Worm (Caenorhabditis elegans) whole organism, mixed stage, embryonic: Measurements from ENCODE around the gene C50B6.9.

ENCODE experiments used
- M03D4.4 ChIP-seq: sonication (generic microtip); optimal IDR thresholded peaks from 2 replicates; lab custom pipeline; 2017; ENCODE audit warnings: mild to moderate bottlenecking, missing genetic modification characterization, missing compliant biosample characterization
- blmp-1 ChIP-seq: fragments of 150-350 bp; optimal IDR thresholded peaks from 2 replicates; lab custom pipeline; 2014; ENCODE audit warnings: missing biosample characterization, missing genetic modification characterization
- ceh-39 ChIP-seq: fragments of 150-350 bp; optimal IDR thresholded peaks from 2 replicates; lab custom pipeline; 2014; ENCODE audit warnings: missing biosample characterization, missing genetic modification characterization
- ceh-43 ChIP-seq: fragments of 200-800 bp; sonication (Bioruptor generic); optimal IDR thresholded peaks from 2 replicates; lab custom pipeline; 2018; ENCODE audit warnings: mild to moderate bottlenecking, missing genetic modification characterization, moderate library complexity, missing compliant biosample characterization
- ceh-83 ChIP-seq: fragments of 200-800 bp; sonication (Bioruptor generic); optimal IDR thresholded peaks from 2 replicates; lab custom pipeline; 2018; ENCODE audit warnings: mild to moderate bottlenecking, missing genetic modification characterization, missing compliant biosample characterization
- ces-1 ChIP-seq: fragments of 150-350 bp; optimal IDR thresholded peaks from 2 replicates; lab custom pipeline; 2014; ENCODE audit warnings: missing biosample characterization, missing genetic modification reagents, missing genetic modification characterization
- cnd-1 ChIP-seq: fragments of 200-800 bp; sonication (Bioruptor generic); optimal IDR thresholded peaks from 2 replicates; lab custom pipeline; 2018; ENCODE audit warnings: mild to moderate bottlenecking, missing genetic modification characterization, missing compliant biosample characterization
- drap-1 ChIP-seq: fragments of 200-800 bp; sonication (Bioruptor generic); optimal IDR thresholded peaks from 3 replicates; lab custom pipeline; 2018; ENCODE audit warnings: mild to moderate bottlenecking, missing genetic modification characterization, missing compliant biosample characterization
- elt-1 ChIP-seq: sonication (generic microtip); optimal IDR thresholded peaks from 2 replicates; lab custom pipeline; 2017; ENCODE audit warnings: missing genetic modification characterization, mild to moderate bottlenecking, missing compliant biosample characterization, antibody characterized with exemption, moderate library complexity, borderline replicate concordance; ENCODE audit not compliant: insufficient read depth
- elt-3 ChIP-seq: fragments of 150-350 bp; optimal IDR thresholded peaks from 2 replicates; lab custom pipeline; 2014; ENCODE audit warnings: missing biosample characterization, missing genetic modification characterization
- ham-2 ChIP-seq: fragments of 200-800 bp; sonication (Bioruptor generic); optimal IDR thresholded peaks from 2 replicates; lab custom pipeline; 2018; ENCODE audit warnings: mild to moderate bottlenecking, missing genetic modification characterization, missing compliant biosample characterization
- hlh-1 ChIP-seq: fragments of 150-350 bp; optimal IDR thresholded peaks from 2 replicates; lab custom pipeline; 2014; ENCODE audit warnings: missing biosample characterization, missing genetic modification reagents, missing genetic modification characterization
- lin-32 ChIP-seq: fragments of 200-800 bp; sonication (Bioruptor generic); optimal IDR thresholded peaks from 2 replicates; lab custom pipeline; 2018; ENCODE audit warnings: mild to moderate bottlenecking, missing genetic modification characterization, missing compliant biosample characterization
- lsy-2 ChIP-seq: fragments of 150-350 bp; optimal IDR thresholded peaks from 2 replicates; lab custom pipeline; 2014; ENCODE audit warnings: missing biosample characterization, missing genetic modification characterization
- mab-5 ChIP-seq: fragments of 150-350 bp; optimal IDR thresholded peaks from 2 replicates; lab custom pipeline; 2014; ENCODE audit warnings: missing biosample characterization, missing genetic modification characterization
- mep-1 ChIP-seq: fragments of 150-350 bp; optimal IDR thresholded peaks from 2 replicates; lab custom pipeline; 2017; ENCODE audit warnings: missing biosample characterization, missing genetic modification reagents, missing genetic modification characterization, inconsistent platforms
- nhr-12 ChIP-seq: fragments of 150-350 bp; optimal IDR thresholded peaks from 2 replicates; lab custom pipeline; 2014; ENCODE audit warnings: missing biosample characterization, missing genetic modification characterization
- nhr-237 ChIP-seq: fragments of 150-350 bp; optimal IDR thresholded peaks from 2 replicates; lab custom pipeline; 2014; ENCODE audit warnings: missing biosample characterization, missing genetic modification characterization
- nhr-28 ChIP-seq: fragments of 150-350 bp; optimal IDR thresholded peaks from 2 replicates; lab custom pipeline; 2014; ENCODE audit warnings: missing biosample characterization, missing genetic modification characterization
- nhr-76 ChIP-seq: sonication (generic microtip); optimal IDR thresholded peaks from 2 replicates; lab custom pipeline; 2017; ENCODE audit warnings: missing biosample characterization, missing genetic modification characterization
- pha-4 ChIP-seq: fragments of 150-350 bp; optimal IDR thresholded peaks from 2 replicates; lab custom pipeline; 2018; ENCODE audit warnings: missing biosample characterization, missing genetic modification reagents, missing genetic modification characterization
- sem-2 ChIP-seq: fragments of 200-800 bp; sonication (Bioruptor generic); optimal IDR thresholded peaks from 2 replicates; lab custom pipeline; 2018; ENCODE audit warnings: mild to moderate bottlenecking, missing genetic modification characterization, missing compliant biosample characterization
- snpc-4 ChIP-seq: fragments of 150-350 bp; optimal IDR thresholded peaks from 2 replicates; lab custom pipeline; 2014; ENCODE audit warnings: missing biosample characterization, missing genetic modification characterization
- sptf-1 ChIP-seq: sonication (generic microtip); optimal IDR thresholded peaks from 2 replicates; lab custom pipeline; 2017; ENCODE audit warnings: mild to moderate bottlenecking, missing genetic modification characterization, moderate library complexity, missing compliant biosample characterization
- tbx-8 ChIP-seq: fragments of 200-800 bp; sonication (Bioruptor generic); optimal IDR thresholded peaks from 2 replicates; lab custom pipeline; 2018; ENCODE audit warnings: mild to moderate bottlenecking, missing genetic modification characterization, moderate library complexity, missing compliant biosample characterization
- unc-120 ChIP-seq: sonication (generic microtip); optimal IDR thresholded peaks from 2 replicates; lab custom pipeline; 2017; ENCODE audit warnings: missing genetic modification characterization, missing compliant biosample characterization; ENCODE audit not compliant: poor library complexity, severe bottlenecking
- unc-39 ChIP-seq: fragments of 150-350 bp; optimal IDR thresholded peaks from 2 replicates; lab custom pipeline; 2014; ENCODE audit warnings: missing biosample characterization, missing genetic modification characterization
- unc-62 ChIP-seq: fragments of 150-350 bp; optimal IDR thresholded peaks from 2 replicates; lab custom pipeline; 2014; ENCODE audit warnings: missing biosample characterization, missing genetic modification reagents, missing genetic modification characterization
- zip-8 ChIP-seq: fragments of 150-350 bp; optimal IDR thresholded peaks from 2 replicates; lab custom pipeline; 2014; ENCODE audit warnings: missing biosample characterization, missing genetic modification characterization
- ztf-11 ChIP-seq: fragments of 150-350 bp; optimal IDR thresholded peaks from 2 replicates; lab custom pipeline; 2014; ENCODE audit warnings: missing biosample characterization, missing genetic modification characterization

The C50B6.9 gene

DNA sequence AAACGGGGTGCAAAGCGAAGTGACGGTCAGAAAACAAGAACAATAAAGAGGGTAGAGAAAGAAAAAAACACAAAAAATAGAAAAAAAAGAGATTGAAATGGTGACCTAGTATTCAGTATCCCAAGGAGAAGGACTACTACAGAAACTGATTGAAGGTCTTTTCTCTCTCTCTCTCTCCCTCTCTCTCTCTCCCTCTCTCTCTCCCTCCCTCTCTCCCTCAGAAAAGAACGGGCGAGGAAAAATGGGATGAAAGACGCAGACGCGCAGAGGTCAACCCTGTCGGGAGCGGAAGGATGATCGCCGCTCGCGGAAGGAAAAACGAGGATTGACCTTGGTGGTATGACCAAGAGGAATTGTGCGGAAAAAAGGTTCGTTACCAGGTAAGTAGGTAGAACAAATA is 38.4 kb downstream of the C50B6.9 start:
- TF ChIP-seq ham-2 (GFP tag; lab: Kevin White, UChicago) (no peak), unc-120 (tag; lab: Kevin White, UChicago) (peak; percentile 43)
- TF ChIP-seq, all 35 proteins: peak for 1

DNA sequence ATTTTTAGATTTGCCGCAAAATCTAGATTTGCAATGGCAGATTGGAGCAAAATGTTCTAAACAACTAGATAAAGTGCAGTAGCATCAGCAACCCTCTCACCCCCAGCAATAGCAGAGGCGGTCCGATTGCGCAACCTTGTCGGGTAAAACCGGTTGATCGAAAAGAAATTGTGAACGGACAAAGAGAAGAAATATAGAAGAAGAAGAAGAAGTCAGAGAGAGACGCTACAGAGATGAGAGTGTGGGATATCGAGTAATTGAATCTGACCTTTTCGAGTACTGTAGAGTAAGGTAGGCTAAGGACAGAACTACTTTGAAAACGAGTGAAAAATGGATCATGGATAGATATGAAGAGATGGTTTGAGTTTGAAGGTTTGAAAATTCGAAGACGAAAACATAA is 39.7 kb downstream of the C50B6.9 start:
- TF ChIP-seq zip-8 = peak; percentile 62
- no peak for TF ChIP-seq nhr-237 (tag; lab: Kevin White, UChicago)

DNA sequence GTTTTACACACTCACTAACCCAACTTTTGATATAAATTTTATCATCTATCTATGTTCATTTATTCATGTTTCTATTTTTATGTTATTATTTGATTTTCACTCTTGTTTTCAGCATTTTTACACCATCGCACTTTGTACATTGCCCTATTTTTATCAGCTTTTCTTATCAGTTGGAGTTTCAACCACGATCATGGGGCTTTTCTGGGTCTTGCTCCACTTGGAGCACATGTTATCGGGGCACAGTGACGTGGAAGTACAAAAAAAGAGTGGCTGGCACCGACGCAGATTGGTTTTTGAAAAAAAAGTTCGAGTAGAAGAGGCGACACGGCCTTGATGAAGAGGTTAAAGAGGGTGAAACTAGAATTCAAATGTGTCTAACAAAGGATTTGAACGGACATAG is 41.0 kb downstream of the C50B6.9 start:
- TF ChIP-seq elt-1 (tag; lab: Kevin White, UChicago) (no peak), sem-2 (GFP tag; lab: Kevin White, UChicago) (no peak), nhr-76 (no peak)

DNA sequence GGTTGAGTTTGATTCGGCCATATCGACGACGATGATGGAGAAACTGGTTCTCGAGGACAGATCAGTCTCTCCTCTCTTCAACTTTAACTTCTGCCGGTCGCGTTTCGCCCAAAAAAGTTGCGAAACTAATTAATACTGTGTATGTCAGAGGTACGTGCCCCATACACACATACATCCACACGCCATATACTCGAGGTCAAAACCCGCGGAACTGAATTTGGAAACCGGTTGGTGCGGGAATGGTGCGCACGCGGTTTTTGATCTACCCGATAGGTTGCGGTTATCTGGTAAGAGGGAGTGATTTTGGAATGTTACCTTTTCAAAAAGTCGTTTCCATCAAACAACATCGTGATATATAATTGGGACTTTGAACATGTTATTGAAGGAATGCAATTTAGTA is 44.0 kb downstream of the C50B6.9 start, which contains the start of gene ifbp-1:
Gene ifbp-1 (minus strand): TSS at position 85 of the 400 bp plus-strand sequence.
- TF ChIP-seq unc-39 (tag; lab: Kevin White, UChicago) (no peak), M03D4.4 (tag; lab: Kevin White, UChicago) (no peak), drap-1 (GFP tag; lab: Kevin White, UChicago) (no peak), nhr-28 (tag; lab: Kevin White, UChicago) (no peak), pha-4 (tag; lab: Kevin White, UChicago) (no peak)

DNA sequence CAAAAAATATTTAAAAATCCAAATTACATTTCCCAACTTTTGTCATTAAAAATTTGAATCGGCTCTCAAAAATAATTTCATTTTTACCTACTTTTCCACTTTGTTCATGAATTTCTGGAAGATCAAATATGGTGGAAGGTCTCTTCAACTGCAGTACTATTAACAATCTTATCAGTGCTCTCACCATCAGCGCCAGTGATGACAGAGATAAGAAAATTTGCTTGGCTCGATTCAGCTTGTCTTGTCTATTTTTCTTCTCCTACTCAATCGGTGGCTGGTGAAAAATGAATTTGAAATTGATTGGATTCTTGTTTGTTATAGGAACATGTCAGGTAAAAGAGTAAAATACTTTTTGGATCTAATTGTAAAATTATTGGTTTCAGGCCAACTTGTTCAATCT is 44.8 kb downstream of the C50B6.9 start, which contains the start of gene cpz-2:
Gene cpz-2 (plus strand): TSS at position 210 of the 400 bp plus-strand sequence.
- TF ChIP-seq mab-5 = no peak
- no peak for TF ChIP-seq nhr-28 (tag; lab: Kevin White, UChicago)
- TF ChIP-seq unc-120 (tag; lab: Kevin White, UChicago) = no peak
- no peak for TF ChIP-seq pha-4 (tag; lab: Kevin White, UChicago)
- TF ChIP-seq nhr-12 (tag; lab: Kevin White, UChicago) = no peak
- TF ChIP-seq, all 35 proteins: peak for 0

DNA sequence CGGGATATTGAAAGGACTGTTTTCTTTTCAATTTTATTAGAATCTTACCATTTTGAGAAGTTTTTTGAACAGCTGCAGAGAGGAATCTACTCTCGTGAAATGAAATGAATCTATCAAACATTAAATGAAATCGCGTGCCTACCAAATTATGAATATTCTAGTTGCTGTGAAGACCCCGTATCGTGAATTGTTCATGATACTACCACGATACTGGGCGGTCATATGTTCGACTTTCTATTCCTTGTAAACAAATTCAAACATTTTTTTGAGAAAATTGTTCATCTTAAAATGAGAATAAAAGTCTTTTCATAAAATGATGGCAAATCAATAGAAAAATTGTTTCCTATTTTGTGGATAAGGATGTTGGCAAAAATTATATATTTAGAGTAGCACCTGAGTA is 49.6 kb downstream of the C50B6.9 start, which contains the start of gene gcy-34:
Gene gcy-34 (minus strand): TSS at position 101 of the 400 bp plus-strand sequence.
- TF ChIP-seq ceh-43 (GFP tag; lab: Kevin White, UChicago) = no peak
- no peak for TF ChIP-seq snpc-4 (tag; lab: Kevin White, UChicago)
- TF ChIP-seq ztf-11 = no peak
- TF ChIP-seq nhr-76 = no peak
- no peak for TF ChIP-seq mep-1 (tag; lab: Kevin White, UChicago)
- no peak for TF ChIP-seq unc-62
- TF ChIP-seq nhr-28 (tag; lab: Kevin White, UChicago) = no peak
- no peak for TF ChIP-seq unc-39 (tag; lab: Kevin White, UChicago)
- TF ChIP-seq M03D4.4 (tag; lab: Kevin White, UChicago) = no peak
- no peak for TF ChIP-seq ceh-39 (tag; lab: Kevin White, UChicago)
- no peak for TF ChIP-seq cnd-1 (tag; lab: Kevin White, UChicago)
- TF ChIP-seq sem-2 (GFP tag; lab: Kevin White, UChicago) = no peak
- no peak for TF ChIP-seq elt-3 (tag; lab: Kevin White, UChicago)
- no peak for TF ChIP-seq blmp-1 (tag; lab: Kevin White, UChicago)
- TF ChIP-seq zip-8 = no peak
- no peak for TF ChIP-seq lsy-2 (tag; lab: Kevin White, UChicago)
- TF ChIP-seq sptf-1 (tag; lab: Kevin White, UChicago) = no peak
- TF ChIP-seq ces-1 (GFP tag; lab: Kevin White, UChicago) = no peak
- TF ChIP-seq, all 35 proteins: peak for 0

DNA sequence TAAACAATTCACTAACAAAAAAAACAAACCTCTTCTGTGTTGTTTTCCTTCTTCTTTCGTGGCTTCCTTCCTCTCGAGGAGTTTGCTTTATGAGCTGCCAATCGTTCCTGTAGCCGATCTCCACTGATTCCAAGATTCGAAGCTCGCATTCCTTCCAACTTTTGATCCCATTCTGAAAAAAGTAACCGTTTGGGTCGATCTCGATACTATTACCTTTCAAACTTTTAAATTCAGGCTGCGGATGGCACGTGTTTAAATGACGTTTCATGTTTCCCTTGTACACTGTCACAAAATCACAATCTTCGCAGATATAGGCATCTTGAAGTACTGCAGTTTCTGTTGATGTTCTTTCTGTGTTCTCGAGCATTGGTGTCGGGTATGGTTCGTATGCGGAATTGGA is 51.3 kb downstream of the C50B6.9 start:
- TF ChIP-seq ztf-11 = no peak
- no peak for TF ChIP-seq tbx-8 (GFP tag; lab: Kevin White, UChicago)
- no peak for TF ChIP-seq ceh-83 (GFP tag; lab: Kevin White, UChicago)
- TF ChIP-seq drap-1 (GFP tag; lab: Kevin White, UChicago) = no peak
- no peak for TF ChIP-seq nhr-237 (tag; lab: Kevin White, UChicago)
- TF ChIP-seq nhr-12 (tag; lab: Kevin White, UChicago) = no peak
- no peak for TF ChIP-seq elt-3 (tag; lab: Kevin White, UChicago)
- no peak for TF ChIP-seq lsy-2 (tag; lab: Kevin White, UChicago)
- TF ChIP-seq lin-32 (GFP tag; lab: Kevin White, UChicago) = no peak
- no peak for TF ChIP-seq hlh-1 (tag; lab: Kevin White, UChicago)
- no peak for TF ChIP-seq sptf-1 (tag; lab: Kevin White, UChicago)
- no peak for TF ChIP-seq nhr-76
